Fruit fly (Drosophila melanogaster) Kc167 (cell line): ENCODE measurements around the gene SpdS.

Experiments
- insv ChIP-seq: fragments of >200 bp; optimal IDR thresholded peaks from 3 replicates; lab custom pipeline; 2018; ENCODE audit warnings: missing external identifiers
- psq ChIP-seq: fragments of >200 bp; optimal IDR thresholded peaks from 2 replicates; lab custom pipeline; 2017; ENCODE audit warnings: missing external identifiers

- TF ChIP-seq psq (lab: Kevin White, UChicago) = no peak
- TF ChIP-seq insv (lab: Kevin White, UChicago) = no peak
Observed at dm6 chr3R:9679746-9680145, 48.3 kb downstream of the SpdS start, which contains the start of gene nmdyn-D7.
